Fruit fly (Drosophila melanogaster) Kc167 (cell line): ENCODE data around the gene Not10.

Experiments used
- Myc ChIP-seq: fragments of >200 bp; optimal IDR thresholded peaks from 2 replicates; lab custom pipeline; 2017; ENCODE audit warnings: missing external identifiers
- Sin3A ChIP-seq: fragments of >200 bp; optimal IDR thresholded peaks from 2 replicates; lab custom pipeline; 2018; ENCODE audit warnings: missing external identifiers
- h ChIP-seq: fragments of >200 bp; optimal IDR thresholded peaks from 3 replicates; lab custom pipeline; 2018; ENCODE audit warnings: missing external identifiers
- insv ChIP-seq: fragments of >200 bp; optimal IDR thresholded peaks from 3 replicates; lab custom pipeline; 2018; ENCODE audit warnings: missing external identifiers
- psq ChIP-seq: fragments of >200 bp; optimal IDR thresholded peaks from 2 replicates; lab custom pipeline; 2017; ENCODE audit warnings: missing external identifiers
- ttk ChIP-seq: sonication (Bioruptor generic); optimal IDR thresholded peaks from 2 replicates; lab custom pipeline; 2017; ENCODE audit warnings: missing external identifiers

Gene Not10

dm6 chr3R:12630369-12630768 is at the start of gene Not10:
Gene Not10 (plus strand): TSS chr3R:12630647.
- TF ChIP-seq Myc (lab: Kevin White, UChicago) (no peak), ttk (lab: Kevin White, UChicago) (no peak)

dm6 chr3R:12591672-12592071 is 38.8 kb upstream of the Not10 start:
- TF ChIP-seq ttk (lab: Kevin White, UChicago) (no peak), psq (lab: Kevin White, UChicago) (no peak), h (lab: Kevin White, UChicago) (no peak), Sin3A (lab: Kevin White, UChicago) (no peak), Myc (lab: Kevin White, UChicago) (no peak), insv (lab: Kevin White, UChicago) (no peak)

- no peak for TF ChIP-seq Sin3A (lab: Kevin White, UChicago)
- no peak for TF ChIP-seq insv (lab: Kevin White, UChicago)
- no peak for TF ChIP-seq ttk (lab: Kevin White, UChicago)
- TF ChIP-seq psq (lab: Kevin White, UChicago): no peak
- no peak for TF ChIP-seq Myc (lab: Kevin White, UChicago)
- no peak for TF ChIP-seq h (lab: Kevin White, UChicago)
Observed at dm6 chr3R:12595187-12595889, 35.1 kb upstream of the Not10 start, which contains the start of gene Octbeta2R. Gene Octbeta2R (minus strand): TSS chr3R:12595725.

- TF ChIP-seq Sin3A (lab: Kevin White, UChicago) (no peak), h (lab: Kevin White, UChicago) (no peak), Myc (lab: Kevin White, UChicago) (no peak)
Observed at dm6 chr3R:12595890-12596215, 34.6 kb upstream of the Not10 start.

- TF ChIP-seq Myc (lab: Kevin White, UChicago): no peak
Observed at dm6 chr3R:12611973-12612372, 18.5 kb upstream of the Not10 start.

- TF ChIP-seq psq (lab: Kevin White, UChicago) (no peak), Sin3A (lab: Kevin White, UChicago) (no peak), h (lab: Kevin White, UChicago) (no peak), Myc (lab: Kevin White, UChicago) (no peak), ttk (lab: Kevin White, UChicago) (no peak), insv (lab: Kevin White, UChicago) (no peak)
Observed at dm6 chr3R:12615553-12615952, 14.9 kb upstream of the Not10 start.

dm6 chr3R:12622778-12623177 is 7.7 kb upstream of the Not10 start:
- TF ChIP-seq Sin3A (lab: Kevin White, UChicago) (no peak), h (lab: Kevin White, UChicago) (no peak), ttk (lab: Kevin White, UChicago) (no peak), psq (lab: Kevin White, UChicago) (no peak), insv (lab: Kevin White, UChicago) (no peak), Myc (lab: Kevin White, UChicago) (no peak)

- TF ChIP-seq insv (lab: Kevin White, UChicago) (no peak), psq (lab: Kevin White, UChicago) (no peak), h (lab: Kevin White, UChicago) (no peak), Myc (lab: Kevin White, UChicago) (no peak)
Observed at dm6 chr3R:12624913-12625312, 5.5 kb upstream of the Not10 start.

dm6 chr3R:12626674-12627382 is 3.6 kb upstream of the Not10 start:
- TF ChIP-seq h (lab: Kevin White, UChicago) (no peak), psq (lab: Kevin White, UChicago) (peak; percentile 86)

dm6 chr3R:12627691-12628148 is 2.7 kb upstream of the Not10 start, which contains the start of the genes Vha55 and Snx3:
Gene Vha55 (minus strand): TSS chr3R:12627829.
Gene Snx3 (plus strand): TSS chr3R:12628031.
- TF ChIP-seq Myc (lab: Kevin White, UChicago): no peak
- TF ChIP-seq psq (lab: Kevin White, UChicago): no peak
- no peak for TF ChIP-seq ttk (lab: Kevin White, UChicago)
- no peak for TF ChIP-seq Sin3A (lab: Kevin White, UChicago)
- TF ChIP-seq insv (lab: Kevin White, UChicago): no peak
- no peak for TF ChIP-seq h (lab: Kevin White, UChicago)

- TF ChIP-seq psq (lab: Kevin White, UChicago): no peak
- no peak for TF ChIP-seq insv (lab: Kevin White, UChicago)
- no peak for TF ChIP-seq Myc (lab: Kevin White, UChicago)
- no peak for TF ChIP-seq h (lab: Kevin White, UChicago)
- TF ChIP-seq ttk (lab: Kevin White, UChicago): no peak
- no peak for TF ChIP-seq Sin3A (lab: Kevin White, UChicago)
Observed at dm6 chr3R:12628395-12628928, 2.0 kb upstream of the Not10 start.

dm6 chr3R:12633059-12633458 is 2.6 kb downstream of the Not10 start, which contains the start of gene CG18530:
Gene CG18530 (plus strand): TSS chr3R:12633359.
- TF ChIP-seq psq (lab: Kevin White, UChicago) (no peak), Myc (lab: Kevin White, UChicago) (no peak), h (lab: Kevin White, UChicago) (no peak), ttk (lab: Kevin White, UChicago) (no peak), Sin3A (lab: Kevin White, UChicago) (no peak), insv (lab: Kevin White, UChicago) (no peak)
